Fruit fly (Drosophila melanogaster): Measurements from ENCODE around the gene CG33310.
A peak's percentile ranks its signal among the peaks of the same experiment; 100 is the strongest.

CG33310 gene

DNA sequence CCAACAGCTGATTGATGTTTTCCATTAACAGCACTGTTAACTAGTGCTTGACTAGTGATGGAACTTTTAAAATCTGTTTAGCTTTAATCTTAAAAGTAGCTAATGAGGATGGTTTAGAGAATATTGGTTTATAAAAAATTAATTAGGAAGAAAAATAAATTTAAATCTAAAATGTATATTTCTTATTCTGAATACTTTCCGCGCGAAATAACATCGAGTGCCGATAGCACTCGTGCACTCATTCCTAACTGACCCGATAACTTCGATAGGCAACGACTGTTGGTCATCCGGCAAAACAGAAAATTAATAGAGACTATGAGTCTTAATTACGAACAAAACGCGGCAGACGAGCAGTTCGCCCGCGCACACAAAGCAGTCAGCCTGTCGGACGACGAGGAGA is 17.0 kb upstream of the CG33310 start, which contains the start of the genes THG and Rnmt (continued):
- peak; percentile 49 for TF ChIP-seq YL-1 (GFP tag; optimal IDR thresholded peaks at IDR 0.05)
- TF ChIP-seq gcm2 (GFP tag; optimal IDR thresholded peaks at IDR 0.05): peak; percentile 38
- peak; percentile 87 for TF ChIP-seq CG2129 (GFP tag; IDR thresholded peaks at IDR 0.05; ENCODE audit: partially characterized antibody)
- TF ChIP-seq sr (GFP tag; IDR thresholded peaks at IDR 0.05): peak; percentile 11; the same call in 1 of the 3 replicates
- peak; percentile 6 for TF ChIP-seq mirr (GFP tag; optimal IDR thresholded peaks at IDR 0.05)
- peak; percentile 82 for TF ChIP-seq HLH3B (GFP tag; IDR thresholded peaks at IDR 0.05)
- peak; percentile 46 for TF ChIP-seq CG9437 (GFP tag; optimal IDR thresholded peaks at IDR 0.05)
- peak; percentile 66 for TF ChIP-seq odd (GFP tag; optimal IDR thresholded peaks at IDR 0.05)
- peak; percentile 68 for TF ChIP-seq CG4820 (GFP tag; optimal IDR thresholded peaks at IDR 0.05)
- no peak for TF ChIP-seq Neu2 (GFP tag; optimal IDR thresholded peaks at IDR 0.05; ENCODE audit: borderline replicate concordance)
- TF ChIP-seq CG15073 (GFP tag; optimal IDR thresholded peaks at IDR 0.05): no peak
- no peak for TF ChIP-seq HmgD (GFP tag; optimal IDR thresholded peaks at IDR 0.05)
- peak; percentile 90 for TF ChIP-seq slbo (GFP tag; IDR thresholded peaks at IDR 0.05)
- TF ChIP-seq fu2 (GFP tag; optimal IDR thresholded peaks at IDR 0.05): peak; percentile 5
- TF ChIP-seq CG2712 (tag; optimal IDR thresholded peaks at IDR 0.05): peak; percentile 86
- TF ChIP-seq CG15696 (tag; optimal IDR thresholded peaks at IDR 0.05): peak; percentile 82
- peak; percentile 68 for TF ChIP-seq CG8765 (GFP tag; IDR thresholded peaks at IDR 0.05)
- 0 out of 2 replicates have a peak, but pooled peaks have one; percentile 28 for TF ChIP-seq toy (GFP tag; IDR thresholded peaks at IDR 0.05)
- TF ChIP-seq CG2199 (GFP tag; IDR thresholded peaks at IDR 0.05): peak; percentile 56; the same call in 1 of the 3 replicates
- TF ChIP-seq CG8359 (GFP tag; optimal IDR thresholded peaks at IDR 0.05; ENCODE audit: borderline replicate concordance): peak; percentile 4
- peak; percentile 80 for TF ChIP-seq esg (GFP tag; conservative IDR thresholded peaks at IDR 0.05)
- TF ChIP-seq h (optimal IDR thresholded peaks at IDR 0.05): no peak
- TF ChIP-seq CG11456 (GFP tag; IDR thresholded peaks at IDR 0.05): peak; percentile 85
- no peak for TF ChIP-seq CG6854 (GFP tag; optimal IDR thresholded peaks at IDR 0.05)
- peak; percentile 85 for TF ChIP-seq Doc3 (GFP tag; IDR thresholded peaks at IDR 0.05; ENCODE audit: partially characterized antibody)
- TF ChIP-seq CG7928 (GFP tag; optimal IDR thresholded peaks at IDR 0.05): peak; percentile 54
- peak; percentile 87 for TF ChIP-seq Bgb (GFP tag; IDR thresholded peaks at IDR 0.05; ENCODE audit: partially characterized antibody)
- TF ChIP-seq CG2875 (GFP tag; optimal IDR thresholded peaks at IDR 0.05): peak; percentile 45
- peak; percentile 65; the same call in 1 of the 2 replicates for TF ChIP-seq CG32767 (GFP tag; IDR thresholded peaks at IDR 0.05)
- peak; percentile 83 for TF ChIP-seq zen (tag; optimal IDR thresholded peaks at IDR 0.05)
- peak; percentile 76 for TF ChIP-seq CG10543 (GFP tag; optimal IDR thresholded peaks at IDR 0.05)
- no peak for TF ChIP-seq kni (GFP tag; optimal IDR thresholded peaks at IDR 0.05)
- TF ChIP-seq wor (GFP tag; IDR thresholded peaks at IDR 0.05): peak; percentile 69
- TF ChIP-seq CG7786 (GFP tag; optimal IDR thresholded peaks at IDR 0.05): peak; percentile 50
- TF ChIP-seq CG31365 (tag; optimal IDR thresholded peaks at IDR 0.05): no peak
- peak; percentile 78 for TF ChIP-seq CG18011 (GFP tag; optimal IDR thresholded peaks at IDR 0.05)
- TF ChIP-seq CG3726 (GFP tag; IDR thresholded peaks at IDR 0.05): peak; percentile 65; the same call in 2 of the 3 replicates
- peak; percentile 39 for TF ChIP-seq Elba2 (GFP tag; optimal IDR thresholded peaks at IDR 0.05)
- peak; percentile 67 for TF ChIP-seq CG11723 (GFP tag; optimal IDR thresholded peaks at IDR 0.05)
- peak; percentile 83 for TF ChIP-seq amos (GFP tag; IDR thresholded peaks at IDR 0.05; ENCODE audit: partially characterized antibody)
- TF ChIP-seq CG30431 (GFP tag; optimal IDR thresholded peaks at IDR 0.05): peak; percentile 64
- peak; percentile 96 for TF ChIP-seq Hr3 (GFP tag; optimal IDR thresholded peaks at IDR 0.05)
- TF ChIP-seq Eip74EF (GFP tag; optimal IDR thresholded peaks at IDR 0.05): peak in 1 of 2 experiments; percentile 1
- TF ChIP-seq da (GFP tag; optimal IDR thresholded peaks at IDR 0.05): no peak
- peak; percentile 67 for TF ChIP-seq gro (GFP tag; optimal IDR thresholded peaks at IDR 0.05)
- TF ChIP-seq org-1 (GFP tag; optimal IDR thresholded peaks at IDR 0.05): no peak
- TF ChIP-seq Spps (tag; optimal IDR thresholded peaks at IDR 0.05): peak; percentile 62
- TF ChIP-seq vfl (GFP tag; optimal IDR thresholded peaks at IDR 0.05): peak; percentile 71
- TF ChIP-seq CG12769 (tag; optimal IDR thresholded peaks at IDR 0.05): peak; percentile 79
- peak; percentile 77 for TF ChIP-seq CG17385 (GFP tag; optimal IDR thresholded peaks at IDR 0.05)
